Worm (Caenorhabditis elegans): ENCODE results near the gene hrpu-2.
A peak's percentile ranks its signal among the peaks of the same experiment; 100 is the strongest.

Gene hrpu-2

ce11 chrIV:2142320-2142719, 35.4 kb upstream of the hrpu-2 start:
- no peak for TF ChIP-seq elt-3 (tag; optimal IDR thresholded peaks at IDR 0.05)

ce11 chrIV:2149247-2149756, 28.4 kb upstream of the hrpu-2 start, which contains the start of gene C54E4.5:
Gene C54E4.5 (minus strand): TSS chrIV:2149297.
- peak; percentile 78 for TF ChIP-seq nhr-43 (tag; optimal IDR thresholded peaks at IDR 0.05; ENCODE audit: poor library complexity, severe bottlenecking)
- TF ChIP-seq sea-2 (GFP tag; optimal IDR thresholded peaks at IDR 0.05), result no peak
- TF ChIP-seq fkh-10 (GFP tag; optimal IDR thresholded peaks at IDR 0.05), result no peak
- peak; percentile 87 for TF ChIP-seq nhr-23 (tag; optimal IDR thresholded peaks at IDR 0.05)
- TF ChIP-seq ceh-82 (tag; optimal IDR thresholded peaks at IDR 0.05), result no peak
- TF ChIP-seq unc-62 (GFP tag; optimal IDR thresholded peaks at IDR 0.05), result no peak
- peak in 1 of 3 experiments; percentile 39 for TF ChIP-seq elt-3 (tag; optimal IDR thresholded peaks at IDR 0.05)
- no peak for TF ChIP-seq pha-4 (tag; optimal IDR thresholded peaks at IDR 0.05)
- TF ChIP-seq jun-1 (tag; optimal IDR thresholded peaks at IDR 0.05), result no peak
- TF ChIP-seq nhr-11 (tag; optimal IDR thresholded peaks at IDR 0.05), result no peak
- TF ChIP-seq nhr-25 (tag; optimal IDR thresholded peaks at IDR 0.05), result peak; percentile 69
- peak; percentile 16 for TF ChIP-seq ceh-28 (tag; optimal IDR thresholded peaks at IDR 0.05)
- TF ChIP-seq nfya-1 (tag; optimal IDR thresholded peaks at IDR 0.05; ENCODE audit: insufficient read depth), result no peak
- TF ChIP-seq unc-39 (tag; optimal IDR thresholded peaks at IDR 0.05), result no peak
- no peak for TF ChIP-seq nhr-28 (tag; optimal IDR thresholded peaks at IDR 0.05)
- peak; percentile 68 for TF ChIP-seq elt-1 (tag; optimal IDR thresholded peaks at IDR 0.05)
- TF ChIP-seq nhr-237 (tag; optimal IDR thresholded peaks at IDR 0.05), result no peak
- no peak for TF ChIP-seq lin-15B (tag; optimal IDR thresholded peaks at IDR 0.05)

- no peak for TF ChIP-seq ama-1 (optimal IDR thresholded peaks at IDR 0.05)
- no peak for TF ChIP-seq snpc-4 (tag; optimal IDR thresholded peaks at IDR 0.05)
- no peak for TF ChIP-seq jun-1 (tag; optimal IDR thresholded peaks at IDR 0.05)
- TF ChIP-seq ztf-11 (tag; optimal IDR thresholded peaks at IDR 0.05), result no peak
- TF ChIP-seq nhr-23 (tag; optimal IDR thresholded peaks at IDR 0.05), result no peak
- TF ChIP-seq nhr-237 (tag; optimal IDR thresholded peaks at IDR 0.05), result no peak
- no peak for TF ChIP-seq zag-1 (tag; optimal IDR thresholded peaks at IDR 0.05)
These were observed 21.5 kb upstream of the hrpu-2 start for ce11 chrIV:2156239-2156638.

ce11 chrIV:2159069-2159468, 18.6 kb upstream of the hrpu-2 start, which contains the start of gene gcy-37:
Gene gcy-37 (minus strand): TSS chrIV:2159169.
- no peak for TF ChIP-seq nhr-76 (tag; optimal IDR thresholded peaks at IDR 0.05)
- no peak for TF ChIP-seq snpc-4 (tag; optimal IDR thresholded peaks at IDR 0.05)
- TF ChIP-seq nhr-28 (tag; optimal IDR thresholded peaks at IDR 0.05), result no peak
- TF ChIP-seq mml-1 (tag; optimal IDR thresholded peaks at IDR 0.05), result no peak
- TF ChIP-seq elt-3 (tag; optimal IDR thresholded peaks at IDR 0.05), result no peak
- no peak for TF ChIP-seq nhr-11 (tag; optimal IDR thresholded peaks at IDR 0.05)
- no peak for TF ChIP-seq sea-2 (GFP tag; optimal IDR thresholded peaks at IDR 0.05)
- no peak for TF ChIP-seq lin-15B (tag; optimal IDR thresholded peaks at IDR 0.05)
- no peak for TF ChIP-seq nfya-1 (tag; optimal IDR thresholded peaks at IDR 0.05; ENCODE audit: insufficient read depth)
- TF ChIP-seq ceh-28 (tag; optimal IDR thresholded peaks at IDR 0.05), result no peak
- no peak for TF ChIP-seq zag-1 (tag; optimal IDR thresholded peaks at IDR 0.05)
- TF ChIP-seq ceh-82 (tag; optimal IDR thresholded peaks at IDR 0.05), result no peak
- TF ChIP-seq elt-2 (tag; optimal IDR thresholded peaks at IDR 0.05), result no peak
- no peak for TF ChIP-seq fos-1 (tag; optimal IDR thresholded peaks at IDR 0.05)
- no peak for TF ChIP-seq ceh-9 (tag; optimal IDR thresholded peaks at IDR 0.05)
- no peak for TF ChIP-seq fkh-10 (GFP tag; optimal IDR thresholded peaks at IDR 0.05)
- TF ChIP-seq egl-27 (tag; optimal IDR thresholded peaks at IDR 0.05), result no peak
- no peak for TF ChIP-seq hmg-11 (tag; optimal IDR thresholded peaks at IDR 0.05)
- TF ChIP-seq pha-4 (tag; optimal IDR thresholded peaks at IDR 0.05), result no peak
- no peak for TF ChIP-seq mdl-1 (tag; optimal IDR thresholded peaks at IDR 0.05)

ce11 chrIV:2162256-2162655, 15.4 kb upstream of the hrpu-2 start:
- no peak for TF ChIP-seq nfya-1 (tag; optimal IDR thresholded peaks at IDR 0.05; ENCODE audit: insufficient read depth)
- TF ChIP-seq nhr-237 (tag; optimal IDR thresholded peaks at IDR 0.05), result no peak
- peak; percentile 92 for TF ChIP-seq pha-4 (tag; optimal IDR thresholded peaks at IDR 0.05)
- TF ChIP-seq nhr-12 (tag; optimal IDR thresholded peaks at IDR 0.05), result no peak
- TF ChIP-seq ztf-4 (tag; optimal IDR thresholded peaks at IDR 0.05), result no peak
- TF ChIP-seq lsy-12 (tag; optimal IDR thresholded peaks at IDR 0.05), result no peak
